Fruit fly (Drosophila melanogaster) whole organism, embryonic: ENCODE measurements around the gene ebo.

Experiments used
- Abd-B ChIP-seq: fragments of 200-800 bp; sonication (Bioruptor generic); optimal IDR thresholded peaks from 2 replicates; lab custom pipeline; 2018; ENCODE audit warnings: missing biosample characterization, mild to moderate bottlenecking, missing genetic modification characterization, moderate library complexity
- Ada2b ChIP-seq: fragments of 200-800 bp; sonication (Bioruptor generic); IDR thresholded peaks from 2 replicates; pipeline ENCODE4 v1.3.6; 2022; ENCODE audit warnings: missing biosample characterization, missing genetic modification characterization
- B-H2 ChIP-seq: fragments of 200-800 bp; sonication (Bioruptor generic); optimal IDR thresholded peaks from 2 replicates; lab custom pipeline; 2018; ENCODE audit warnings: missing biosample characterization, mild to moderate bottlenecking, missing genetic modification characterization
- Bgb ChIP-seq: fragments of 200-800 bp; sonication (Bioruptor generic); IDR thresholded peaks from 2 replicates; pipeline ENCODE4 v1.3.6; 2022; ENCODE audit warnings: missing biosample characterization, missing genetic modification characterization; ENCODE audit not compliant: partially characterized antibody
- C15 ChIP-seq: fragments of 200-800 bp; sonication (Bioruptor generic); IDR thresholded peaks from 3 replicates; pipeline ENCODE4 v1.3.6; 2022; ENCODE audit warnings: missing biosample characterization, missing genetic modification characterization
- CG11504 ChIP-seq: fragments of 200-800 bp; sonication (Bioruptor generic); optimal IDR thresholded peaks from 3 replicates; lab custom pipeline; 2019; ENCODE audit warnings: missing biosample characterization, mild to moderate bottlenecking, missing genetic modification characterization, moderate library complexity
- CG11695 ChIP-seq: fragments of 200-800 bp; sonication (Bioruptor generic); IDR thresholded peaks from 3 replicates; pipeline ENCODE4 v1.3.6; 2022; ENCODE audit warnings: missing biosample characterization, missing genetic modification characterization
- CG12071 ChIP-seq: fragments of 200-800 bp; sonication (Bioruptor generic); optimal IDR thresholded peaks from 3 replicates; lab custom pipeline; 2018; ENCODE audit warnings: missing biosample characterization, mild to moderate bottlenecking, missing genetic modification characterization
- CG13424 ChIP-seq: fragments of 200-800 bp; sonication (Bioruptor generic); optimal IDR thresholded peaks from 2 replicates; lab custom pipeline; 2019; ENCODE audit warnings: missing biosample characterization, mild to moderate bottlenecking, missing genetic modification characterization, moderate library complexity
- CG14965 ChIP-seq: fragments of 200-800 bp; sonication (Bioruptor generic); optimal IDR thresholded peaks from 2 replicates; lab custom pipeline; 2016; ENCODE audit warnings: missing biosample characterization, missing genetic modification characterization, borderline replicate concordance
- CG15011 ChIP-seq: fragments of 200-800 bp; sonication (Bioruptor generic); optimal IDR thresholded peaks from 3 replicates; lab custom pipeline; 2018; ENCODE audit warnings: missing biosample characterization, mild to moderate bottlenecking, missing genetic modification characterization
- CG15601 ChIP-seq: fragments of 200-800 bp; sonication (Bioruptor generic); optimal IDR thresholded peaks from 3 replicates; lab custom pipeline; 2019; ENCODE audit warnings: missing biosample characterization, mild to moderate bottlenecking, missing genetic modification characterization, moderate library complexity
- CG17186 ChIP-seq: fragments of 200-800 bp; sonication (Bioruptor generic); optimal IDR thresholded peaks from 3 replicates; lab custom pipeline; 2017; ENCODE audit warnings: missing biosample characterization, missing genetic modification reagents, missing genetic modification characterization
- CG2116 ChIP-seq: fragments of 200-800 bp; sonication (Bioruptor generic); optimal IDR thresholded peaks from 3 replicates; lab custom pipeline; 2018; ENCODE audit warnings: missing biosample characterization, mild to moderate bottlenecking, missing genetic modification characterization
- CG2120 ChIP-seq: fragments of 200-800 bp; sonication (Bioruptor generic); optimal IDR thresholded peaks from 3 replicates; lab custom pipeline; 2016; ENCODE audit warnings: missing biosample characterization, missing genetic modification characterization
- CG2889 ChIP-seq: fragments of 200-800 bp; sonication (Bioruptor generic); IDR thresholded peaks from 3 replicates; pipeline ENCODE4 v1.3.6; 2022; ENCODE audit warnings: missing biosample characterization, missing genetic modification characterization
- CG30020 ChIP-seq: fragments of 200-800 bp; optimal IDR thresholded peaks from 2 replicates; lab custom pipeline; 2019; ENCODE audit warnings: missing biosample characterization, mild to moderate bottlenecking, missing genetic modification characterization, moderate library complexity
- CG3163 ChIP-seq: fragments of 200-800 bp; sonication (Bioruptor generic); optimal IDR thresholded peaks from 3 replicates; lab custom pipeline; 2016; ENCODE audit warnings: missing biosample characterization, missing genetic modification characterization
- CG3847 ChIP-seq: fragments of 200-800 bp; sonication (Bioruptor generic); IDR thresholded peaks from 2 replicates; pipeline ENCODE4 v1.3.6; 2022; ENCODE audit warnings: missing biosample characterization, missing genetic modification characterization
- CG4820 ChIP-seq: fragments of 200-800 bp; sonication (Bioruptor generic); optimal IDR thresholded peaks from 3 replicates; lab custom pipeline; 2016; ENCODE audit warnings: missing biosample characterization, missing genetic modification characterization
- CG6765 ChIP-seq: fragments of 200-800 bp; sonication (Bioruptor generic); optimal IDR thresholded peaks from 3 replicates; lab custom pipeline; 2017; ENCODE audit warnings: missing biosample characterization, mild to moderate bottlenecking, missing genetic modification characterization
- CG7372 ChIP-seq: fragments of 200-800 bp; sonication (Bioruptor generic); IDR thresholded peaks from 2 replicates; pipeline ENCODE4 v1.3.6; 2022; ENCODE audit warnings: missing biosample characterization, missing genetic modification characterization
- CG7928 ChIP-seq: fragments of 200-800 bp; sonication (Bioruptor generic); optimal IDR thresholded peaks from 2 replicates; lab custom pipeline; 2017; ENCODE audit warnings: missing biosample characterization, mild to moderate bottlenecking, missing genetic modification characterization
- CG8290 ChIP-seq, 3 experiments: fragments of 200-800 bp; sonication (Bioruptor generic); optimal IDR thresholded peaks; 2 replicates each; lab custom pipeline; 2016 to 2019; ENCODE audit warnings: missing biosample characterization in 3 of 3, missing genetic modification characterization in 3 of 3, mild to moderate bottlenecking in 2 of 3, moderate library complexity in 1 of 3
- CG9876 ChIP-seq: fragments of 200-800 bp; sonication (Bioruptor generic); optimal IDR thresholded peaks from 2 replicates; lab custom pipeline; 2016; ENCODE audit warnings: missing biosample characterization, missing genetic modification characterization
- CTCF ChIP-seq: fragments of 200-800 bp; sonication (Bioruptor generic); optimal IDR thresholded peaks from 2 replicates; lab custom pipeline; 2017; ENCODE audit warnings: missing biosample characterization, mild to moderate bottlenecking, missing genetic modification characterization, moderate library complexity
- Deaf1 ChIP-seq: fragments of 200-800 bp; optimal IDR thresholded peaks from 3 replicates; lab custom pipeline; 2019; ENCODE audit warnings: missing biosample characterization, mild to moderate bottlenecking, missing genetic modification characterization, moderate library complexity
- Dll ChIP-seq: fragments of 200-800 bp; sonication (Bioruptor generic); IDR thresholded peaks from 4 replicates; pipeline ENCODE4 v1.3.6; 2022; ENCODE audit warnings: missing biosample characterization, missing genetic modification characterization; ENCODE audit not compliant: partially characterized antibody
- Dref ChIP-seq: fragments of 200-800 bp; sonication (Bioruptor generic); IDR thresholded peaks from 2 replicates; pipeline ENCODE4 v1.3.6; 2022; ENCODE audit warnings: missing biosample characterization, missing genetic modification characterization
- Elba2 ChIP-seq: fragments of 200-800 bp; sonication (Bioruptor generic); optimal IDR thresholded peaks from 3 replicates; lab custom pipeline; 2016; ENCODE audit warnings: missing biosample characterization, missing genetic modification characterization
- HmgD ChIP-seq: fragments of 200-800 bp; sonication (Bioruptor generic); optimal IDR thresholded peaks from 3 replicates; lab custom pipeline; 2016; ENCODE audit warnings: missing biosample characterization, missing genetic modification characterization
- Kr ChIP-seq: fragments of 200-800 bp; sonication (Bioruptor generic); optimal IDR thresholded peaks from 2 replicates; lab custom pipeline; 2017; ENCODE audit warnings: missing biosample characterization, mild to moderate bottlenecking, missing genetic modification characterization
- Myb ChIP-seq: fragments of 200-800 bp; sonication (Bioruptor generic); optimal IDR thresholded peaks from 2 replicates; lab custom pipeline; 2016; ENCODE audit warnings: missing biosample characterization, missing genetic modification characterization
- Oli ChIP-seq: fragments of 200-800 bp; sonication (Bioruptor generic); optimal IDR thresholded peaks from 2 replicates; lab custom pipeline; 2018; ENCODE audit warnings: missing biosample characterization, mild to moderate bottlenecking, missing genetic modification characterization, moderate library complexity
- Rx ChIP-seq: fragments of 200-800 bp; sonication (Bioruptor generic); IDR thresholded peaks from 2 replicates; pipeline ENCODE4 v1.3.6; 2022; ENCODE audit warnings: missing biosample characterization, missing genetic modification characterization
- Sin3A ChIP-seq: fragments of >200 bp; optimal IDR thresholded peaks from 2 replicates; lab custom pipeline; 2018
- Spps ChIP-seq: fragments of 200-800 bp; sonication (Bioruptor generic); optimal IDR thresholded peaks from 2 replicates; lab custom pipeline; 2018; ENCODE audit warnings: missing biosample characterization, mild to moderate bottlenecking, missing genetic modification characterization
- Trl ChIP-seq, 3 experiments: fragments of >200 bp in 2 of 3; fragments of 200-800 bp in 1 of 3; sonication (Bioruptor generic) in 1 of 3; optimal IDR thresholded peaks; 2 replicates in 1 of 3; 3 replicates in 2 of 3; lab custom pipeline; 2016 to 2017; ENCODE audit warnings: missing biosample characterization in 1 of 3, missing genetic modification characterization in 1 of 3
- YL-1 ChIP-seq: fragments of 200-800 bp; sonication (Bioruptor generic); optimal IDR thresholded peaks from 3 replicates; lab custom pipeline; 2017; ENCODE audit warnings: missing biosample characterization, mild to moderate bottlenecking, missing genetic modification characterization
- chinmo ChIP-seq: fragments of 200-800 bp; sonication (Bioruptor generic); IDR thresholded peaks from 4 replicates; pipeline ENCODE4 v1.3.6; 2022; ENCODE audit warnings: missing biosample characterization, missing genetic modification characterization; ENCODE audit not compliant: partially characterized antibody
- crp ChIP-seq, 2 experiments: fragments of 200-800 bp; sonication (Bioruptor generic); optimal IDR thresholded peaks; 2 replicates in 1 of 2; 3 replicates in 1 of 2; lab custom pipeline; 2017; ENCODE audit warnings: missing biosample characterization in 2 of 2, missing genetic modification characterization in 2 of 2, mild to moderate bottlenecking in 1 of 2, moderate library complexity in 1 of 2
- ham ChIP-seq: fragments of 200-800 bp; sonication (Bioruptor generic); IDR thresholded peaks from 2 replicates; pipeline ENCODE4 v1.3.6; 2022; ENCODE audit warnings: missing biosample characterization, missing genetic modification characterization
- insv ChIP-seq, 2 experiments: fragments of 200-800 bp; sonication (Bioruptor generic); optimal IDR thresholded peaks; 3 replicates each; lab custom pipeline; 2016 to 2018; ENCODE audit warnings: missing biosample characterization in 2 of 2, missing genetic modification characterization in 2 of 2
- mld ChIP-seq: fragments of 200-800 bp; sonication (Bioruptor generic); IDR thresholded peaks from 3 replicates; pipeline ENCODE4 v1.3.6; 2022; ENCODE audit warnings: missing biosample characterization, missing genetic modification characterization; ENCODE audit not compliant: partially characterized antibody
- nmo ChIP-seq: fragments of 200-800 bp; sonication (Bioruptor generic); optimal IDR thresholded peaks from 2 replicates; lab custom pipeline; 2018; ENCODE audit warnings: missing biosample characterization, mild to moderate bottlenecking, missing genetic modification characterization, moderate library complexity
- nom ChIP-seq: fragments of 200-800 bp; sonication (Bioruptor generic); optimal IDR thresholded peaks from 2 replicates; lab custom pipeline; 2017; ENCODE audit warnings: missing biosample characterization, missing genetic modification characterization, mild to moderate bottlenecking, moderate library complexity, missing genetic modification reagents
- otp ChIP-seq: fragments of 200-800 bp; sonication (Bioruptor generic); IDR thresholded peaks from 3 replicates; pipeline ENCODE4, ENCODE4 v1.3.6; 2022; ENCODE audit warnings: missing biosample characterization, missing genetic modification characterization
- sd ChIP-seq: fragments of 200-800 bp; sonication (Bioruptor generic); optimal IDR thresholded peaks from 3 replicates; lab custom pipeline; 2018; ENCODE audit warnings: missing biosample characterization, mild to moderate bottlenecking, missing genetic modification characterization, moderate library complexity
- slou ChIP-seq: fragments of 200-800 bp; sonication (Bioruptor generic); optimal IDR thresholded peaks from 3 replicates; lab custom pipeline; 2016; ENCODE audit warnings: missing biosample characterization, missing genetic modification characterization
- tap ChIP-seq: fragments of 200-800 bp; optimal IDR thresholded peaks from 3 replicates; lab custom pipeline; 2019; ENCODE audit warnings: missing biosample characterization, mild to moderate bottlenecking, missing genetic modification characterization, moderate library complexity
- toy ChIP-seq: fragments of 200-800 bp; sonication (Bioruptor generic); IDR thresholded peaks from 2 replicates; pipeline ENCODE4 v1.3.6; 2022; ENCODE audit warnings: missing biosample characterization, missing genetic modification characterization

The ebo gene

DNA sequence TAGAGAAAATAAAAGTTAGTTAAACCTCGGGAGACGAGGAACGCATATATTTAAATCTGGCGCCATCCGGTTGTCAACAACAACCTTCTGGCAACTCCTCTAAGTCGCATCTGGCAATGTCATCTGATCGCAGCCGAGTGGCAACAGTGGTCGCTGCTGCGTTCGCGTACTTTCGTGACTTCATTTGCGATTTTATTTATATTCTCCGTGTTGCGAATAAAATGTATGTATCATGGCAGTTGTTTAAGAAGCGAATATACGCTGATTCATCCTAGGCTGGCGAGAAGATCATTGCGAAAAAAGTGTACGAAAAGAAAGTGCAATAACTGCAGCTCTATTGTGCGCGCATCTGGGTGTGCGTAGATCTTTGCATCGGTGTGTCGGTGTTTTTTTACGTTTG lies 19.9 kb upstream of the ebo start, which contains the start of gene svr:
TSS of gene svr (plus strand) at position 121 of the 400 bp plus-strand sequence.
- TF ChIP-seq crp (GFP tag; optimal IDR thresholded peaks at IDR 0.05; lab: Kevin White, UChicago): peak in 1 of 2 experiments; percentile 56
- no peak for TF ChIP-seq CG3163 (GFP tag; lab: Kevin White, UChicago)
- TF ChIP-seq CG17186 (GFP tag; lab: Kevin White, UChicago): peak; percentile 84
- TF ChIP-seq Deaf1 (tag; lab: Kevin White, UChicago): peak; percentile 55
- no peak for TF ChIP-seq otp (GFP tag; lab: Robert Waterston, UW)
- TF ChIP-seq Trl (optimal IDR thresholded peaks at IDR 0.05; lab: Kevin White, UChicago): no peak
- TF ChIP-seq Trl (GFP tag; optimal IDR thresholded peaks at IDR 0.05; lab: Kevin White, UChicago): no peak
- TF ChIP-seq Spps (tag; lab: Kevin White, UChicago): no peak
- TF ChIP-seq CG3847: peak; percentile 44
- no peak for TF ChIP-seq CG9876
- no peak for TF ChIP-seq Elba2 (GFP tag; lab: Kevin White, UChicago)
- no peak for TF ChIP-seq CG30020
- no peak for TF ChIP-seq CG15601 (tag; lab: Kevin White, UChicago)
- no peak for TF ChIP-seq CG15011 (GFP tag; lab: Kevin White, UChicago)
- TF ChIP-seq ham: no peak
- no peak for TF ChIP-seq CG13424
- peak; percentile 19 for TF ChIP-seq Myb
- TF ChIP-seq C15 (GFP tag; lab: Robert Waterston, UW): no peak
- no peak for TF ChIP-seq CG14965
- no peak for TF ChIP-seq CG11695 (GFP tag; lab: Robert Waterston, UW)
- TF ChIP-seq CG4820 (GFP tag; lab: Kevin White, UChicago): no peak
- no peak for TF ChIP-seq Ada2b (GFP tag; lab: Robert Waterston, UW)
- TF ChIP-seq CTCF: peak; percentile 50
- no peak for TF ChIP-seq toy
- no peak for TF ChIP-seq CG7928
- peak; percentile 12 for TF ChIP-seq CG2116 (GFP tag; lab: Kevin White, UChicago)
- TF ChIP-seq Kr (GFP tag; lab: Kevin White, UChicago): no peak
- TF ChIP-seq HmgD (GFP tag; lab: Kevin White, UChicago): no peak
- no peak for TF ChIP-seq CG8290 (GFP tag; optimal IDR thresholded peaks at IDR 0.05; lab: Kevin White, UChicago)
- TF ChIP-seq CG8290 (tag; optimal IDR thresholded peaks at IDR 0.05; lab: Kevin White, UChicago): peak in 1 of 2 experiments; percentile 37
- TF ChIP-seq nom: peak; percentile 21
- peak; percentile 80; the same call in 1 of the 4 replicates for TF ChIP-seq chinmo (GFP tag; lab: Robert Waterston, UW)
- peak; percentile 12 for TF ChIP-seq CG11504 (tag; lab: Kevin White, UChicago)
- TF ChIP-seq CG2889 (GFP tag; lab: Robert Waterston, UW): no peak
- no peak for TF ChIP-seq Rx
- no peak for TF ChIP-seq mld (GFP tag; lab: Robert Waterston, UW)
- no peak for TF ChIP-seq slou (GFP tag; lab: Kevin White, UChicago)
- no peak for TF ChIP-seq CG6765 (GFP tag; lab: Kevin White, UChicago)
- no peak for TF ChIP-seq Bgb
- peak; percentile 23 for TF ChIP-seq Sin3A (lab: Kevin White, UChicago)
- peak; percentile 40; the same call in 1 of the 2 replicates for TF ChIP-seq Dref (GFP tag; lab: Robert Waterston, UW)
- TF ChIP-seq sd: no peak
- no peak for TF ChIP-seq CG2120 (GFP tag; lab: Kevin White, UChicago)
- no peak for TF ChIP-seq Oli (tag; lab: Kevin White, UChicago)
- TF ChIP-seq CG7372 (GFP tag; lab: Robert Waterston, UW): no peak
- TF ChIP-seq Abd-B (GFP tag; lab: Kevin White, UChicago): no peak
- TF ChIP-seq Dll (GFP tag; lab: Robert Waterston, UW): 0 out of 4 replicates have a peak, but pooled peaks have one; percentile 34
- TF ChIP-seq tap (tag; lab: Kevin White, UChicago): no peak
- no peak for TF ChIP-seq insv (GFP tag; optimal IDR thresholded peaks at IDR 0.05; lab: Kevin White, UChicago)
- TF ChIP-seq CG12071 (GFP tag; lab: Kevin White, UChicago): no peak
- peak; percentile 35 for TF ChIP-seq YL-1
- no peak for TF ChIP-seq B-H2
- TF ChIP-seq nmo: no peak
